Worm (Caenorhabditis elegans) whole organism, L3 larva: ENCODE data around the gene srj-21.

Source experiments
- ceh-28 ChIP-seq: fragments of 150-350 bp; optimal IDR thresholded peaks from 2 replicates; lab custom pipeline; 2014; ENCODE audit warnings: missing biosample characterization, missing genetic modification reagents, missing genetic modification characterization
- ceh-9 ChIP-seq: sonication (generic microtip); optimal IDR thresholded peaks from 2 replicates; lab custom pipeline; 2018; ENCODE audit warnings: missing biosample characterization, missing genetic modification characterization
- elt-3 ChIP-seq, 3 experiments: fragments of 150-350 bp in 1 of 3; sonication (generic microtip) in 2 of 3; optimal IDR thresholded peaks; 2 replicates in 2 of 3; 4 replicates in 1 of 3; lab custom pipeline; 2014 to 2017; ENCODE audit warnings: missing biosample characterization in 3 of 3, missing genetic modification characterization in 3 of 3
- lin-39 ChIP-seq: fragments of 150-350 bp; optimal IDR thresholded peaks from 2 replicates; lab custom pipeline; 2018; ENCODE audit warnings: missing biosample characterization, missing genetic modification reagents, missing genetic modification characterization
- ztf-4 ChIP-seq: fragments of 150-350 bp; optimal IDR thresholded peaks from 2 replicates; lab custom pipeline; 2014; ENCODE audit warnings: missing biosample characterization, missing genetic modification characterization

DNA sequence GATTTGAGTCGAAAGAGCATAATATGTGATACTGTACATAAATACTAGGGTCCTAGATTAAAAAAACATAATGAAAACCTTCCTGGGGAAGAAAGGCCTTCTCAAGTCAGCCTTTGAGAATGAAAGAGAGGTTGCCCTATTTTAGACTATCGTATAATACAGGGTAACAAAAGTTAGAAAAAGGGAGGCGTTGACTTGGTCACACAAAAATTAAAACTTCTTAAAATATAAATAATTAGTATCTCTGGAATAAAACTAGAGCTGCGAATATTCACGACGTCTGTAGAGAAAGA is 32.6 kb upstream of the srj-21 start:
- TF ChIP-seq ceh-9 (tag; lab: Kevin White, UChicago) (no peak), lin-39 (no peak), ztf-4 (tag; lab: Kevin White, UChicago) (no peak), elt-3 (tag; optimal IDR thresholded peaks at IDR 0.05; lab: Kevin White, UChicago) (no peak), ceh-28 (no peak)
